Worm (Caenorhabditis elegans): ENCODE data around the gene gcc-1.

- TF ChIP-seq pha-4 (tag; optimal IDR thresholded peaks at IDR 0.05) (no peak), elt-3 (tag; optimal IDR thresholded peaks at IDR 0.05) (no peak), sea-2 (GFP tag; optimal IDR thresholded peaks at IDR 0.05) (no peak), skn-1 (tag; optimal IDR thresholded peaks at IDR 0.05) (no peak), unc-39 (tag; optimal IDR thresholded peaks at IDR 0.05) (no peak), ceh-16 (tag; optimal IDR thresholded peaks at IDR 0.05) (no peak), nfya-1 (tag; optimal IDR thresholded peaks at IDR 0.05; ENCODE audit: insufficient read depth) (no peak), jun-1 (tag; optimal IDR thresholded peaks at IDR 0.05) (no peak), fkh-2 (tag; optimal IDR thresholded peaks at IDR 0.05) (no peak), ceh-82 (tag; optimal IDR thresholded peaks at IDR 0.05) (no peak), zag-1 (tag; optimal IDR thresholded peaks at IDR 0.05) (no peak), ceh-28 (tag; optimal IDR thresholded peaks at IDR 0.05) (no peak), aly-2 (tag; optimal IDR thresholded peaks at IDR 0.05) (no peak)
Measured at ce11 chrX:3141704-3142103, 18.0 kb upstream of the gcc-1 start.

Measured in whole organism, L3 larva.